Fruit fly (Drosophila melanogaster) whole organism, embryonic: ENCODE results near the gene Baldspot.

Experiments used
- CG12391 ChIP-seq: fragments of 200-800 bp; sonication (Bioruptor generic); optimal IDR thresholded peaks from 3 replicates; lab custom pipeline; 2018; ENCODE audit warnings: missing biosample characterization, mild to moderate bottlenecking, missing genetic modification characterization, moderate library complexity
- CG13123 ChIP-seq: fragments of 200-800 bp; sonication (Bioruptor generic); optimal IDR thresholded peaks from 2 replicates; lab custom pipeline; 2016; ENCODE audit warnings: missing biosample characterization, missing genetic modification characterization
- CG13287 ChIP-seq: fragments of 200-800 bp; sonication (Bioruptor generic); IDR thresholded peaks from 2 replicates; pipeline ENCODE4 v1.3.6; 2022; ENCODE audit warnings: missing biosample characterization, missing genetic modification characterization; ENCODE audit not compliant: partially characterized antibody
- CG13894 ChIP-seq: fragments of 200-800 bp; sonication (Bioruptor generic); optimal IDR thresholded peaks from 3 replicates; lab custom pipeline; 2018; ENCODE audit warnings: missing biosample characterization, mild to moderate bottlenecking, missing genetic modification characterization, moderate library complexity
- CG15073 ChIP-seq: fragments of 200-800 bp; sonication (Bioruptor generic); optimal IDR thresholded peaks from 2 replicates; lab custom pipeline; 2016; ENCODE audit warnings: missing biosample characterization, missing genetic modification characterization
- CG16813 ChIP-seq: fragments of 200-800 bp; sonication (Bioruptor generic); IDR thresholded peaks from 3 replicates; pipeline ENCODE4 v1.3.6; 2022; ENCODE audit warnings: missing biosample characterization, missing genetic modification characterization; ENCODE audit not compliant: partially characterized antibody
- CG18764 ChIP-seq: fragments of 200-800 bp; sonication (Bioruptor generic); optimal IDR thresholded peaks from 3 replicates; lab custom pipeline; 2016; ENCODE audit warnings: missing biosample characterization, missing genetic modification characterization
- CG31224 ChIP-seq: fragments of 200-800 bp; sonication (Bioruptor generic); IDR thresholded peaks from 2 replicates; pipeline ENCODE4 v1.3.6; 2022; ENCODE audit warnings: missing biosample characterization, missing genetic modification characterization
- CG31441 ChIP-seq: fragments of 200-800 bp; sonication (Bioruptor generic); IDR thresholded peaks from 2 replicates; pipeline ENCODE4 v1.3.6; 2022; ENCODE audit warnings: missing biosample characterization, missing genetic modification characterization
- CG33557 ChIP-seq: fragments of 200-800 bp; sonication (Bioruptor generic); optimal IDR thresholded peaks from 2 replicates; lab custom pipeline; 2019; ENCODE audit warnings: missing biosample characterization, mild to moderate bottlenecking, missing genetic modification characterization, moderate library complexity
- CG34376 ChIP-seq: fragments of 200-800 bp; sonication (Bioruptor generic); optimal IDR thresholded peaks from 2 replicates; lab custom pipeline; 2018; ENCODE audit warnings: missing biosample characterization, mild to moderate bottlenecking, missing genetic modification characterization
- CG4328 ChIP-seq: fragments of 200-800 bp; sonication (Bioruptor generic); optimal IDR thresholded peaks from 3 replicates; lab custom pipeline; 2017; ENCODE audit warnings: missing biosample characterization, missing genetic modification reagents, missing genetic modification characterization
- CG7357 ChIP-seq: fragments of 200-800 bp; sonication (Bioruptor generic); IDR thresholded peaks from 3 replicates; pipeline ENCODE4 v1.3.6; 2022; ENCODE audit warnings: missing biosample characterization, missing genetic modification characterization
- CG7928 ChIP-seq: fragments of 200-800 bp; sonication (Bioruptor generic); optimal IDR thresholded peaks from 2 replicates; lab custom pipeline; 2017; ENCODE audit warnings: missing biosample characterization, mild to moderate bottlenecking, missing genetic modification characterization
- CG8290 ChIP-seq, 3 experiments: fragments of 200-800 bp; sonication (Bioruptor generic); optimal IDR thresholded peaks; 2 replicates each; lab custom pipeline; 2016 to 2019; ENCODE audit warnings: missing biosample characterization in 3 of 3, missing genetic modification characterization in 3 of 3, mild to moderate bottlenecking in 2 of 3, moderate library complexity in 1 of 3
- CG8359 ChIP-seq: fragments of 200-800 bp; sonication (Bioruptor generic); optimal IDR thresholded peaks from 2 replicates; lab custom pipeline; 2017; ENCODE audit warnings: missing biosample characterization, mild to moderate bottlenecking, missing genetic modification characterization, borderline replicate concordance
- CG9437 ChIP-seq: fragments of 200-800 bp; sonication (Bioruptor generic); optimal IDR thresholded peaks from 2 replicates; lab custom pipeline; 2018; ENCODE audit warnings: missing biosample characterization, mild to moderate bottlenecking, missing genetic modification characterization
- Dll ChIP-seq: fragments of 200-800 bp; sonication (Bioruptor generic); IDR thresholded peaks from 4 replicates; pipeline ENCODE4 v1.3.6; 2022; ENCODE audit warnings: missing biosample characterization, missing genetic modification characterization; ENCODE audit not compliant: partially characterized antibody
- Ets65A ChIP-seq: fragments of 200-800 bp; sonication (Bioruptor generic); peaks from one replicate; lab custom pipeline; 2016; ENCODE audit warnings: missing biosample characterization, missing genetic modification characterization
- Gsc ChIP-seq: fragments of 200-800 bp; sonication (Bioruptor generic); IDR thresholded peaks from 2 replicates; pipeline ENCODE4 v1.3.6; 2022; ENCODE audit warnings: missing biosample characterization, missing genetic modification characterization
- HmgD ChIP-seq: fragments of 200-800 bp; sonication (Bioruptor generic); optimal IDR thresholded peaks from 3 replicates; lab custom pipeline; 2016; ENCODE audit warnings: missing biosample characterization, missing genetic modification characterization
- Hmx ChIP-seq: fragments of 200-800 bp; sonication (Bioruptor generic); optimal IDR thresholded peaks from 2 replicates; lab custom pipeline; 2016; ENCODE audit warnings: missing biosample characterization, missing genetic modification characterization
- Mes4 ChIP-seq: fragments of 200-800 bp; sonication (Bioruptor generic); optimal IDR thresholded peaks from 2 replicates; lab custom pipeline; 2016; ENCODE audit warnings: missing biosample characterization, missing genetic modification characterization
- Nf-YC ChIP-seq: fragments of 200-800 bp; optimal IDR thresholded peaks from 3 replicates; lab custom pipeline; 2019; ENCODE audit warnings: missing biosample characterization, mild to moderate bottlenecking, missing genetic modification characterization, moderate library complexity
- Ravus ChIP-seq: fragments of 200-800 bp; sonication (Bioruptor generic); IDR thresholded peaks from 2 replicates; pipeline ENCODE4 v1.3.6; 2022; ENCODE audit warnings: missing biosample characterization, missing genetic modification characterization
- Sin3A ChIP-seq: fragments of >200 bp; optimal IDR thresholded peaks from 2 replicates; lab custom pipeline; 2018
- Sox102F ChIP-seq: fragments of 200-800 bp; sonication (Bioruptor generic); optimal IDR thresholded peaks from 2 replicates; lab custom pipeline; 2018; ENCODE audit warnings: missing biosample characterization, mild to moderate bottlenecking, missing genetic modification characterization, moderate library complexity
- Ssrp ChIP-seq: fragments of 200-800 bp; sonication (Bioruptor generic); optimal IDR thresholded peaks from 2 replicates; lab custom pipeline; 2018; ENCODE audit warnings: missing biosample characterization, mild to moderate bottlenecking, missing genetic modification characterization, moderate library complexity
- Xrp1 ChIP-seq: fragments of 200-800 bp; sonication (Bioruptor generic); IDR thresholded peaks from 2 replicates; pipeline ENCODE4 v1.3.6; 2022; ENCODE audit warnings: missing biosample characterization, missing genetic modification characterization
- YL-1 ChIP-seq: fragments of 200-800 bp; sonication (Bioruptor generic); optimal IDR thresholded peaks from 3 replicates; lab custom pipeline; 2017; ENCODE audit warnings: missing biosample characterization, mild to moderate bottlenecking, missing genetic modification characterization
- crp ChIP-seq, 2 experiments: fragments of 200-800 bp; sonication (Bioruptor generic); optimal IDR thresholded peaks; 2 replicates in 1 of 2; 3 replicates in 1 of 2; lab custom pipeline; 2017; ENCODE audit warnings: missing biosample characterization in 2 of 2, missing genetic modification characterization in 2 of 2, mild to moderate bottlenecking in 1 of 2, moderate library complexity in 1 of 2
- cwo ChIP-seq: fragments of 200-800 bp; sonication (Bioruptor generic); optimal IDR thresholded peaks from 3 replicates; lab custom pipeline; 2017; ENCODE audit warnings: missing biosample characterization, missing genetic modification characterization, mild to moderate bottlenecking, moderate library complexity, missing genetic modification reagents
- dati ChIP-seq: fragments of 200-800 bp; sonication (Bioruptor generic); IDR thresholded peaks from 2 replicates; pipeline ENCODE4 v1.3.6; 2022; ENCODE audit warnings: missing biosample characterization, missing genetic modification characterization
- dm ChIP-seq: fragments of 200-800 bp; sonication (Bioruptor generic); optimal IDR thresholded peaks from 3 replicates; lab custom pipeline; 2016; ENCODE audit warnings: missing biosample characterization, missing genetic modification characterization
- emc ChIP-seq: fragments of 200-800 bp; sonication (Bioruptor generic); optimal IDR thresholded peaks from 2 replicates; lab custom pipeline; 2016; ENCODE audit warnings: missing biosample characterization, missing genetic modification characterization
- eyg ChIP-seq: fragments of 200-800 bp; sonication (Bioruptor generic); optimal IDR thresholded peaks from 3 replicates; lab custom pipeline; 2016; ENCODE audit warnings: missing biosample characterization, missing genetic modification characterization
- fd102C ChIP-seq: fragments of 200-800 bp; sonication (Bioruptor generic); optimal IDR thresholded peaks from 2 replicates; lab custom pipeline; 2018; ENCODE audit warnings: missing biosample characterization, mild to moderate bottlenecking, missing genetic modification characterization, moderate library complexity
- her ChIP-seq: fragments of 200-800 bp; sonication (Bioruptor generic); optimal IDR thresholded peaks from 2 replicates; lab custom pipeline; 2016; ENCODE audit warnings: missing biosample characterization, missing genetic modification characterization
- hth ChIP-seq: fragments of >200 bp; optimal IDR thresholded peaks from 2 replicates; lab custom pipeline; 2017; ENCODE audit warnings: inconsistent platforms
- klu ChIP-seq: fragments of 200-800 bp; sonication (Bioruptor generic); IDR thresholded peaks from 2 replicates; pipeline ENCODE4 v1.3.6; 2022; ENCODE audit warnings: missing biosample characterization, missing genetic modification characterization
- lmd ChIP-seq: fragments of 200-800 bp; sonication (Bioruptor generic); IDR thresholded peaks from 2 replicates; pipeline ENCODE4 v1.3.6; 2022; ENCODE audit warnings: missing biosample characterization, missing genetic modification characterization
- luna ChIP-seq: fragments of 200-800 bp; sonication (Bioruptor generic); optimal IDR thresholded peaks from 2 replicates; lab custom pipeline; 2016; ENCODE audit warnings: missing biosample characterization, missing genetic modification characterization
- mam ChIP-seq: fragments of 200-800 bp; sonication (Bioruptor generic); optimal IDR thresholded peaks from 3 replicates; lab custom pipeline; 2016; ENCODE audit warnings: missing biosample characterization, missing genetic modification characterization
- onecut ChIP-seq: fragments of 200-800 bp; sonication (Bioruptor generic); IDR thresholded peaks from 2 replicates; pipeline ENCODE4 v1.3.6; 2022; ENCODE audit warnings: missing biosample characterization, missing genetic modification characterization
- phol ChIP-seq: fragments of 200-800 bp; sonication (Bioruptor generic); optimal IDR thresholded peaks from 3 replicates; lab custom pipeline; 2018; ENCODE audit warnings: missing biosample characterization, mild to moderate bottlenecking, missing genetic modification characterization, moderate library complexity
- prd ChIP-seq, 3 experiments: fragments of >200 bp in 2 of 3; fragments of 200-800 bp in 1 of 3; sonication (Bioruptor generic) in 1 of 3; optimal IDR thresholded peaks in 2 of 3; IDR thresholded peaks in 1 of 3; 2 replicates in 2 of 3; 3 replicates in 1 of 3; pipeline versions ENCODE4 v1.3.6 to Lab custom; 2017 to 2022; ENCODE audit warnings: missing biosample characterization in 1 of 3, missing genetic modification characterization in 1 of 3
- pzg ChIP-seq: fragments of 200-800 bp; sonication (Bioruptor generic); optimal IDR thresholded peaks from 3 replicates; lab custom pipeline; 2018; ENCODE audit warnings: missing biosample characterization, mild to moderate bottlenecking, missing genetic modification characterization, moderate library complexity
- stwl ChIP-seq: fragments of 200-800 bp; sonication (Bioruptor generic); optimal IDR thresholded peaks from 3 replicates; lab custom pipeline; 2018; ENCODE audit warnings: missing biosample characterization, mild to moderate bottlenecking, missing genetic modification characterization, moderate library complexity
- unpg ChIP-seq: fragments of 200-800 bp; sonication (Bioruptor generic); optimal IDR thresholded peaks from 3 replicates; lab custom pipeline; 2018; ENCODE audit warnings: missing biosample characterization, mild to moderate bottlenecking, missing genetic modification characterization, moderate library complexity
- wek ChIP-seq: fragments of 200-800 bp; sonication (Bioruptor generic); optimal IDR thresholded peaks from 3 replicates; lab custom pipeline; 2018; ENCODE audit warnings: missing biosample characterization, mild to moderate bottlenecking, missing genetic modification characterization, moderate library complexity
- zen2 ChIP-seq: fragments of 200-800 bp; sonication (Bioruptor generic); IDR thresholded peaks from 3 replicates; pipeline ENCODE4 v1.3.6; 2022; ENCODE audit warnings: missing biosample characterization, missing genetic modification characterization; ENCODE audit not compliant: partially characterized antibody

Gene Baldspot

dm6 chr3L:16642954-16643353 lies 18.5 kb downstream of the Baldspot start (continued):
- TF ChIP-seq CG15073 (GFP tag; lab: Kevin White, UChicago) (no peak), Xrp1 (GFP tag; lab: Robert Waterston, UW) (peak; percentile 49; the same call in 1 of the 2 replicates), CG13894 (tag; lab: Kevin White, UChicago) (no peak), hth (lab: Kevin White, UChicago) (no peak), unpg (GFP tag; lab: Kevin White, UChicago) (no peak), dati (GFP tag; lab: Robert Waterston, UW) (no peak), CG7928 (no peak), phol (tag; lab: Kevin White, UChicago) (peak; percentile 51), stwl (tag; lab: Kevin White, UChicago) (no peak), CG33557 (GFP tag; lab: Kevin White, UChicago) (no peak), klu (GFP tag; lab: Robert Waterston, UW) (no peak), Ssrp (tag; lab: Kevin White, UChicago) (no peak), Nf-YC (tag; lab: Kevin White, UChicago) (no peak), onecut (GFP tag; lab: Robert Waterston, UW) (no peak), CG16813 (GFP tag; lab: Robert Waterston, UW) (no peak), prd (optimal IDR thresholded peaks at IDR 0.05; lab: Kevin White, UChicago) (no peak), prd (GFP tag; IDR thresholded peaks at IDR 0.05; lab: Robert Waterston, UW) (no peak; the same call in 2 of the 3 replicates), CG8290 (GFP tag; optimal IDR thresholded peaks at IDR 0.05; lab: Kevin White, UChicago) (no peak), CG8290 (tag; optimal IDR thresholded peaks at IDR 0.05; lab: Kevin White, UChicago) (no peak), Hmx (GFP tag; lab: Kevin White, UChicago) (no peak), HmgD (no peak), CG4328 (GFP tag; lab: Kevin White, UChicago) (no peak), cwo (no peak), Mes4 (GFP tag; lab: Kevin White, UChicago) (no peak), crp (GFP tag; optimal IDR thresholded peaks at IDR 0.05; lab: Kevin White, UChicago) (no peak), lmd (no peak), CG9437 (GFP tag; lab: Kevin White, UChicago) (no peak), Dll (GFP tag; lab: Robert Waterston, UW) (no peak), CG12391 (tag; lab: Kevin White, UChicago) (no peak), emc (GFP tag; lab: Kevin White, UChicago) (no peak), Sin3A (lab: Kevin White, UChicago) (no peak), mam (no peak), wek (GFP tag; lab: Kevin White, UChicago) (no peak), CG31441 (GFP tag; lab: Robert Waterston, UW) (0 out of 2 replicates have a peak, but pooled peaks have one; percentile 31), Sox102F (GFP tag; lab: Kevin White, UChicago) (peak; percentile 22), luna (GFP tag; lab: Kevin White, UChicago) (no peak), CG13287 (GFP tag; lab: Robert Waterston, UW) (no peak), Ets65A (GFP tag; lab: Kevin White, UChicago) (no peak), Gsc (GFP tag; lab: Robert Waterston, UW) (no peak), CG7357 (GFP tag; lab: Robert Waterston, UW) (no peak), CG18764 (GFP tag; lab: Kevin White, UChicago) (no peak), pzg (GFP tag; lab: Kevin White, UChicago) (no peak), dm (GFP tag; lab: Kevin White, UChicago) (no peak), CG8359 (GFP tag; lab: Kevin White, UChicago) (no peak), CG31224 (no peak), YL-1 (GFP tag; lab: Kevin White, UChicago) (no peak), CG34376 (GFP tag; lab: Kevin White, UChicago) (no peak), zen2 (GFP tag; lab: Robert Waterston, UW) (no peak), Ravus (GFP tag; lab: Robert Waterston, UW) (no peak), eyg (GFP tag; lab: Kevin White, UChicago) (no peak), CG13123 (no peak), her (GFP tag; lab: Kevin White, UChicago) (no peak), fd102C (GFP tag; lab: Kevin White, UChicago) (no peak)
